Fruit fly (Drosophila melanogaster): Measurements from ENCODE around the gene CG13692.
A peak's percentile ranks its signal among the peaks of the same experiment; 100 is the strongest.

The CG13692 gene

DNA sequence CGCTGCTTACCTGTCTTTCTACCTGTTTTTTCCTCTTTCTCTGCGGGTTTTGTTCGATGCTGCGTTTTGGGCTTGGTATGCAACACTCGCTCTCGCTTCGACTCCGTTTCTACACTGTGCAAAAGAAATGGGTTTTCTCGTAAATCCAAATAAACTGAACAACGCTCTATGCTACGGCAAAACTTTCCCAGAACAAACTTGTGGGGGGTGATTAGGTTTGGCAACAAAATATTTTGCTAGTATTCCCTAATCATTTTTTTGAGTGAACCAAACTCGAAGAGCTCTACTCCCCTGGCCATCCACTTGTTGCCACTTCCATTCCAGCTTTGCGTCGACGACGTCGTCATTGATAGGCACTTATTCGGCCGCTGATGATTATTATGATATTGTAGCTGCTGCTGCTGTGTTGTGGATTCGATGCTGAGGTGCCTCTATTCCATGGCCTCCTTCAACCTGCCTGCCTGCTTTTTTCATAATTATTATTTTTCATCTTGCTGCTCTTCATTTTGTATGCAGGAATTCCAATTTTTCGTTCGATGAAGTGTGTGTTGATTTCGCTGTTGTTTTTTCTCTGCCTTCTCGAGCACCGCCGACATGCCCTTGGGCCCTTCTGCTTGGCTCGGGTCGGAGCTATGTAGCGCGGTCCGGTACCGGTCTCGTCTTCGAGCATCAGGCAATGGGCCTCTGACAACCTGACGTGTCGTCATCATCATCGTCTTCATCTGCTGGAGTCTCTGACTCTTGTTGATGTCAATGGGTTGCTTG, 20.5 kb downstream of the CG13692 start (continued):
- no peak for TF ChIP-seq twi (tag; optimal IDR thresholded peaks at IDR 0.05)
- TF ChIP-seq inv (GFP tag; IDR thresholded peaks at IDR 0.05; ENCODE audit: partially characterized antibody), result no peak
- peak; percentile 87 for TF ChIP-seq CG12391 (tag; optimal IDR thresholded peaks at IDR 0.05)
- TF ChIP-seq CG17385 (GFP tag; optimal IDR thresholded peaks at IDR 0.05), result peak; percentile 75
- TF ChIP-seq sisA (GFP tag; IDR thresholded peaks at IDR 0.05), result peak; percentile 89
- TF ChIP-seq CG8290 (GFP tag; optimal IDR thresholded peaks at IDR 0.05), result peak; percentile 82
- no peak for TF ChIP-seq CG8290 (tag; optimal IDR thresholded peaks at IDR 0.05)
- TF ChIP-seq CG7556 (GFP tag; optimal IDR thresholded peaks at IDR 0.05), result peak; percentile 75
- TF ChIP-seq CG12769 (tag; optimal IDR thresholded peaks at IDR 0.05), result peak; percentile 80
- TF ChIP-seq kah (GFP tag; optimal IDR thresholded peaks at IDR 0.05), result peak; percentile 31
- peak; percentile 78 for TF ChIP-seq croc (GFP tag; conservative IDR thresholded peaks at IDR 0.05)
- peak; percentile 27 for TF ChIP-seq ERR (GFP tag; optimal IDR thresholded peaks at IDR 0.05)
- no peak for TF ChIP-seq CG10431 (GFP tag; optimal IDR thresholded peaks at IDR 0.05)
- no peak for TF ChIP-seq vnd (GFP tag; IDR thresholded peaks at IDR 0.05; ENCODE audit: partially characterized antibody)
- no peak for TF ChIP-seq D (optimal IDR thresholded peaks at IDR 0.05)
- TF ChIP-seq D (GFP tag; optimal IDR thresholded peaks at IDR 0.05), result peak; percentile 82
- TF ChIP-seq CG32772 (GFP tag; IDR thresholded peaks at IDR 0.05), result peak; percentile 81
- no peak for TF ChIP-seq hbn (GFP tag; IDR thresholded peaks at IDR 0.05; ENCODE audit: partially characterized antibody)
- TF ChIP-seq CG13296 (GFP tag; optimal IDR thresholded peaks at IDR 0.05), result no peak
- no peak for TF ChIP-seq CG2678 (tag; optimal IDR thresholded peaks at IDR 0.05)
- no peak for TF ChIP-seq hth (optimal IDR thresholded peaks at IDR 0.05)
- no peak for TF ChIP-seq CG6791 (GFP tag; IDR thresholded peaks at IDR 0.05; ENCODE audit: partially characterized antibody)
- peak; percentile 75 for TF ChIP-seq MTF-1 (GFP tag; optimal IDR thresholded peaks at IDR 0.05; ENCODE audit: borderline replicate concordance)
- TF ChIP-seq gcm (GFP tag; optimal IDR thresholded peaks at IDR 0.05), result peak; percentile 86
- TF ChIP-seq dan (GFP tag; IDR thresholded peaks at IDR 0.05), result peak; percentile 70
- peak; percentile 86 for TF ChIP-seq Xbp1 (GFP tag; optimal IDR thresholded peaks at IDR 0.05)
- peak; percentile 88 for TF ChIP-seq CG6689 (GFP tag; IDR thresholded peaks at IDR 0.05)
- TF ChIP-seq HLHmδ (GFP tag; optimal IDR thresholded peaks at IDR 0.05), result no peak
- peak; percentile 88 to 89 for TF ChIP-seq bsh (GFP tag; optimal IDR thresholded peaks at IDR 0.05)
- TF ChIP-seq CG4854 (GFP tag; optimal IDR thresholded peaks at IDR 0.05), result no peak
- peak; percentile 45 for TF ChIP-seq sqz (GFP tag; optimal IDR thresholded peaks at IDR 0.05)
- TF ChIP-seq CG12236 (GFP tag; optimal IDR thresholded peaks at IDR 0.05), result peak; percentile 91
- no peak for TF ChIP-seq Dbx (GFP tag; IDR thresholded peaks at IDR 0.05)
- TF ChIP-seq CG16863 (GFP tag; optimal IDR thresholded peaks at IDR 0.05), result peak; percentile 86
- TF ChIP-seq amos (GFP tag; IDR thresholded peaks at IDR 0.05; ENCODE audit: partially characterized antibody), result no peak
- TF ChIP-seq mld (GFP tag; IDR thresholded peaks at IDR 0.05; ENCODE audit: partially characterized antibody), result no peak
- no peak for TF ChIP-seq sna (GFP tag; IDR thresholded peaks at IDR 0.05; ENCODE audit: partially characterized antibody)
- peak; percentile 31 for TF ChIP-seq Sry-β (GFP tag; optimal IDR thresholded peaks at IDR 0.05)
- no peak for TF ChIP-seq CG7928 (GFP tag; optimal IDR thresholded peaks at IDR 0.05)
- TF ChIP-seq ara (GFP tag; IDR thresholded peaks at IDR 0.05), result peak; percentile 93
- TF ChIP-seq CG1832 (GFP tag; optimal IDR thresholded peaks at IDR 0.05), result no peak
- peak; percentile 84 for TF ChIP-seq Chrac-16 (GFP tag; optimal IDR thresholded peaks at IDR 0.05)
- TF ChIP-seq CG9932 (GFP tag; IDR thresholded peaks at IDR 0.05), result no peak
- no peak for TF ChIP-seq abd-A (tag; optimal IDR thresholded peaks at IDR 0.05)
- no peak for TF ChIP-seq Fer1 (GFP tag; optimal IDR thresholded peaks at IDR 0.05)
- TF ChIP-seq CG17912 (GFP tag; optimal IDR thresholded peaks at IDR 0.05), result no peak
- no peak for TF ChIP-seq CG42726 (GFP tag; IDR thresholded peaks at IDR 0.05; ENCODE audit: partially characterized antibody)
- TF ChIP-seq ATbp (GFP tag; optimal IDR thresholded peaks at IDR 0.05), result peak; percentile 87
- TF ChIP-seq kay (GFP tag; optimal IDR thresholded peaks at IDR 0.05), result peak; percentile 59

Measured in whole organism, embryonic.